Worm (Caenorhabditis elegans) whole organism, L1 larva: Measurements from ENCODE around the gene Y69E1A.4.

Experiments used
- C16A3.4 ChIP-seq: fragments of 150-350 bp; optimal IDR thresholded peaks from 2 replicates; lab custom pipeline; 2014; ENCODE audit warnings: missing biosample characterization, missing genetic modification characterization
- C34B4.2 ChIP-seq: sonication (generic microtip); optimal IDR thresholded peaks from 2 replicates; lab custom pipeline; 2017; ENCODE audit warnings: mild to moderate bottlenecking, missing genetic modification characterization, missing compliant biosample characterization
- aha-1 ChIP-seq: fragments of 150-350 bp; optimal IDR thresholded peaks from 2 replicates; lab custom pipeline; 2014; ENCODE audit warnings: missing biosample characterization, missing genetic modification characterization
- aly-2 ChIP-seq: fragments of 150-350 bp; optimal IDR thresholded peaks from 2 replicates; lab custom pipeline; 2014; ENCODE audit warnings: missing biosample characterization, missing genetic modification characterization
- ama-1 ChIP-seq: fragments of 150-350 bp; optimal IDR thresholded peaks from 2 replicates; lab custom pipeline; 2014
- blmp-1 ChIP-seq: fragments of 150-350 bp; optimal IDR thresholded peaks from 2 replicates; lab custom pipeline; 2014; ENCODE audit warnings: missing biosample characterization, missing genetic modification characterization
- ceh-8 ChIP-seq: fragments of 200-800 bp; sonication (Bioruptor generic); optimal IDR thresholded peaks from 2 replicates; lab custom pipeline; 2018; ENCODE audit warnings: mild to moderate bottlenecking, missing genetic modification characterization, moderate library complexity, missing compliant biosample characterization
- ceh-88 ChIP-seq: fragments of 200-800 bp; sonication (Bioruptor generic); IDR thresholded peaks from 2 replicates; pipeline ENCODE4 v1.3.6; 2022; ENCODE audit warnings: missing genetic modification characterization, missing compliant biosample characterization
- ces-1 ChIP-seq: fragments of 150-350 bp; optimal IDR thresholded peaks from 2 replicates; lab custom pipeline; 2014; ENCODE audit warnings: missing biosample characterization, missing genetic modification reagents, missing genetic modification characterization
- dpl-1 ChIP-seq, 3 experiments: fragments of 150-350 bp in 2 of 3; sonication (generic microtip) in 1 of 3; optimal IDR thresholded peaks; 2 replicates each; lab custom pipeline; 2014 to 2017; ENCODE audit warnings: missing biosample characterization in 3 of 3, missing genetic modification characterization in 3 of 3, missing genetic modification reagents in 3 of 3
- dsc-1 ChIP-seq: sonication (generic microtip); optimal IDR thresholded peaks from 2 replicates; lab custom pipeline; 2016; ENCODE audit warnings: mild to moderate bottlenecking, missing genetic modification characterization, missing compliant biosample characterization
- efl-1 ChIP-seq, 4 experiments: fragments of 150-350 bp; optimal IDR thresholded peaks in 3 of 4; peaks in 1 of 4; 1 replicate in 1 of 4; 2 replicates in 3 of 4; lab custom pipeline; 2014; ENCODE audit warnings: missing biosample characterization in 2 of 4, missing genetic modification characterization in 2 of 4, missing genetic modification reagents in 2 of 4
- efl-3 ChIP-seq: fragments of 200-800 bp; sonication (Bioruptor generic); optimal IDR thresholded peaks from 2 replicates; lab custom pipeline; 2018; ENCODE audit warnings: mild to moderate bottlenecking, missing genetic modification characterization, missing compliant biosample characterization
- egl-27 ChIP-seq, 2 experiments: fragments of 150-350 bp in 1 of 2; sonication (generic microtip); optimal IDR thresholded peaks; 3 replicates each; lab custom pipeline; 2017 to 2018; ENCODE audit warnings: missing biosample characterization in 2 of 2, missing genetic modification characterization in 2 of 2, missing genetic modification reagents in 2 of 2
- ets-5 ChIP-seq: fragments of 200-800 bp; sonication (Bioruptor generic); IDR thresholded peaks from 2 replicates; pipeline ENCODE4 v1.3.6; 2022; ENCODE audit warnings: missing genetic modification characterization, missing compliant biosample characterization
- fkh-10 ChIP-seq: sonication (generic microtip); optimal IDR thresholded peaks from 2 replicates; lab custom pipeline; 2017; ENCODE audit warnings: missing biosample characterization, missing genetic modification reagents, missing genetic modification characterization
- fkh-4 ChIP-seq: sonication (generic microtip); optimal IDR thresholded peaks from 2 replicates; lab custom pipeline; 2016; ENCODE audit warnings: missing compliant biosample characterization, missing genetic modification characterization, borderline replicate concordance
- fos-1 ChIP-seq: fragments of 150-350 bp; optimal IDR thresholded peaks from 2 replicates; lab custom pipeline; 2014; ENCODE audit warnings: missing biosample characterization, missing genetic modification characterization
- grh-1 ChIP-seq: fragments of 200-800 bp; sonication (Bioruptor generic); IDR thresholded peaks from 2 replicates; pipeline ENCODE4 v1.3.6; 2022; ENCODE audit warnings: missing genetic modification reagents, missing genetic modification characterization, missing compliant biosample characterization
- hlh-17 ChIP-seq: fragments of 200-800 bp; sonication (Bioruptor generic); optimal IDR thresholded peaks from 2 replicates; lab custom pipeline; 2018; ENCODE audit warnings: missing genetic modification characterization, mild to moderate bottlenecking, missing compliant biosample characterization, moderate library complexity, borderline replicate concordance
- hlh-4 ChIP-seq: sonication (generic microtip); optimal IDR thresholded peaks from 2 replicates; lab custom pipeline; 2016; ENCODE audit warnings: mild to moderate bottlenecking, missing genetic modification characterization, missing compliant biosample characterization
- hpl-2 ChIP-seq: fragments of 150-350 bp; optimal IDR thresholded peaks from 2 replicates; lab custom pipeline; 2014; ENCODE audit warnings: missing biosample characterization, missing genetic modification reagents, missing genetic modification characterization
- irx-1 ChIP-seq: sonication (generic microtip); optimal IDR thresholded peaks from 2 replicates; lab custom pipeline; 2016; ENCODE audit warnings: missing genetic modification characterization, missing compliant biosample characterization
- isw-1 ChIP-seq: fragments of 200-800 bp; sonication (Bioruptor generic); IDR thresholded peaks from 2 replicates; pipeline ENCODE4 v1.3.6; 2022; ENCODE audit warnings: missing genetic modification characterization, missing compliant biosample characterization
- jun-1 ChIP-seq: fragments of 150-350 bp; optimal IDR thresholded peaks from 2 replicates; lab custom pipeline; 2014; ENCODE audit warnings: missing biosample characterization, missing genetic modification reagents, missing genetic modification characterization
- lin-14 ChIP-seq: fragments of 200-800 bp; sonication (Bioruptor generic); optimal IDR thresholded peaks from 2 replicates; lab custom pipeline; 2018; ENCODE audit warnings: mild to moderate bottlenecking, missing genetic modification characterization, moderate library complexity, missing compliant biosample characterization
- lin-15B ChIP-seq: fragments of 150-350 bp; sonication (generic microtip); optimal IDR thresholded peaks from 3 replicates; lab custom pipeline; 2014; ENCODE audit warnings: missing biosample characterization, missing genetic modification characterization
- lin-35 ChIP-seq, 2 experiments: fragments of 150-350 bp; optimal IDR thresholded peaks; 2 replicates each; lab custom pipeline; 2014; ENCODE audit warnings: missing biosample characterization in 2 of 2, missing genetic modification characterization in 2 of 2, missing genetic modification reagents in 2 of 2
- lin-39 ChIP-seq: fragments of 150-350 bp; optimal IDR thresholded peaks from 2 replicates; lab custom pipeline; 2014; ENCODE audit warnings: missing biosample characterization, missing genetic modification reagents, missing genetic modification characterization
- lsy-2 ChIP-seq, 2 experiments: fragments of 150-350 bp; optimal IDR thresholded peaks; 2 replicates each; lab custom pipeline; 2014; ENCODE audit warnings: missing biosample characterization in 2 of 2, missing genetic modification characterization in 2 of 2
- mab-9 ChIP-seq: fragments of 200-800 bp; sonication (Bioruptor generic); IDR thresholded peaks from 2 replicates; pipeline ENCODE4 v1.3.6; 2022; ENCODE audit warnings: missing genetic modification reagents, missing genetic modification characterization, missing compliant biosample characterization
- mef-2 ChIP-seq: fragments of 150-350 bp; optimal IDR thresholded peaks from 2 replicates; lab custom pipeline; 2014; ENCODE audit warnings: missing biosample characterization, missing genetic modification characterization
- mep-1 ChIP-seq: fragments of 150-350 bp; optimal IDR thresholded peaks from 2 replicates; lab custom pipeline; 2014; ENCODE audit warnings: missing biosample characterization, missing genetic modification characterization
- nhr-11 ChIP-seq: fragments of 150-350 bp; optimal IDR thresholded peaks from 2 replicates; lab custom pipeline; 2014; ENCODE audit warnings: missing biosample characterization, missing genetic modification characterization
- nhr-12 ChIP-seq: sonication (generic microtip); optimal IDR thresholded peaks from 2 replicates; lab custom pipeline; 2017; ENCODE audit warnings: missing biosample characterization, missing genetic modification characterization
- nhr-20 ChIP-seq: sonication (generic microtip); optimal IDR thresholded peaks from 2 replicates; lab custom pipeline; 2016; ENCODE audit warnings: mild to moderate bottlenecking, missing genetic modification characterization, missing compliant biosample characterization
- nhr-237 ChIP-seq: fragments of 150-350 bp; optimal IDR thresholded peaks from 2 replicates; lab custom pipeline; 2014; ENCODE audit warnings: missing biosample characterization, missing genetic modification characterization
- nhr-71 ChIP-seq: sonication (generic microtip); optimal IDR thresholded peaks from 2 replicates; lab custom pipeline; 2016; ENCODE audit warnings: mild to moderate bottlenecking, missing genetic modification characterization, moderate library complexity, missing compliant biosample characterization
- nhr-76 ChIP-seq: sonication (generic microtip); optimal IDR thresholded peaks from 2 replicates; lab custom pipeline; 2017; ENCODE audit warnings: missing biosample characterization, missing genetic modification characterization
- nhr-84 ChIP-seq: sonication (generic microtip); optimal IDR thresholded peaks from 2 replicates; lab custom pipeline; 2017; ENCODE audit warnings: missing biosample characterization, missing genetic modification characterization
- pqm-1 ChIP-seq: sonication (generic microtip); optimal IDR thresholded peaks from 3 replicates; lab custom pipeline; 2017; ENCODE audit warnings: missing biosample characterization, missing genetic modification characterization
- rnt-1 ChIP-seq: sonication (generic microtip); optimal IDR thresholded peaks from 2 replicates; lab custom pipeline; 2016; ENCODE audit warnings: mild to moderate bottlenecking, missing genetic modification characterization, moderate library complexity, missing compliant biosample characterization
- skn-1 ChIP-seq: fragments of 150-350 bp; optimal IDR thresholded peaks from 2 replicates; lab custom pipeline; 2014; ENCODE audit warnings: missing biosample characterization, missing genetic modification characterization
- snu-23 ChIP-seq: sonication (generic microtip); optimal IDR thresholded peaks from 2 replicates; lab custom pipeline; 2016; ENCODE audit warnings: missing genetic modification characterization, missing compliant biosample characterization
- sox-4 ChIP-seq: sonication (generic microtip); optimal IDR thresholded peaks from 2 replicates; lab custom pipeline; 2016; ENCODE audit warnings: missing genetic modification characterization, missing compliant biosample characterization
- swsn-7 ChIP-seq: sonication (generic microtip); optimal IDR thresholded peaks from 2 replicates; lab custom pipeline; 2016; ENCODE audit warnings: missing genetic modification characterization, missing compliant biosample characterization
- tlp-1 ChIP-seq: fragments of 150-350 bp; optimal IDR thresholded peaks from 2 replicates; lab custom pipeline; 2014; ENCODE audit warnings: missing biosample characterization, missing genetic modification characterization
- unc-130 ChIP-seq: fragments of 150-350 bp; optimal IDR thresholded peaks from 2 replicates; lab custom pipeline; 2017; ENCODE audit warnings: missing biosample characterization, missing genetic modification characterization, inconsistent platforms
- unc-30 ChIP-seq: sonication (generic microtip); optimal IDR thresholded peaks from 2 replicates; lab custom pipeline; 2017; ENCODE audit warnings: missing biosample characterization, missing genetic modification characterization
- unc-62 ChIP-seq: fragments of 150-350 bp; optimal IDR thresholded peaks from 2 replicates; lab custom pipeline; 2014; ENCODE audit warnings: missing biosample characterization, missing genetic modification reagents, missing genetic modification characterization
- unc-86 ChIP-seq: sonication (generic microtip); optimal IDR thresholded peaks from 2 replicates; lab custom pipeline; 2016; ENCODE audit warnings: missing genetic modification characterization, missing compliant biosample characterization
- zip-4 ChIP-seq: fragments of 200-800 bp; sonication (Bioruptor generic); optimal IDR thresholded peaks from 2 replicates; lab custom pipeline; 2018; ENCODE audit warnings: mild to moderate bottlenecking, missing genetic modification characterization, moderate library complexity, missing compliant biosample characterization
- ztf-11 ChIP-seq, 2 experiments: sonication (generic microtip); optimal IDR thresholded peaks; 2 replicates each; lab custom pipeline; 2016 to 2017; ENCODE audit warnings: missing genetic modification characterization in 2 of 2, missing biosample characterization in 1 of 2, missing compliant biosample characterization in 1 of 2

Y69E1A.4 gene

ce11 chrIV:10936906-10937540 is 18.0 kb upstream of the Y69E1A.4 start, which contains the start of gene fic-1:
Gene fic-1 (plus strand): TSS chrIV:10937454.
- TF ChIP-seq mep-1 (peak; percentile 65), mef-2 (tag; lab: Kevin White, UChicago) (no peak), C34B4.2 (tag; lab: Kevin White, UChicago) (no peak), dsc-1 (tag; lab: Kevin White, UChicago) (peak; percentile 52), hlh-4 (tag; lab: Kevin White, UChicago) (no peak), skn-1 (tag; lab: Kevin White, UChicago) (peak; percentile 71), blmp-1 (no peak), rnt-1 (tag; lab: Kevin White, UChicago) (peak; percentile 20), efl-3 (GFP tag; lab: Kevin White, UChicago) (no peak), fos-1 (tag; lab: Kevin White, UChicago) (no peak), zip-4 (GFP tag; lab: Kevin White, UChicago) (peak; percentile 6), nhr-12 (tag; lab: Kevin White, UChicago) (no peak), nhr-11 (tag; lab: Kevin White, UChicago) (no peak), jun-1 (tag; lab: Kevin White, UChicago) (peak; percentile 16), ces-1 (GFP tag; lab: Kevin White, UChicago) (peak; percentile 96), C16A3.4 (tag; lab: Kevin White, UChicago) (no peak), ceh-8 (GFP tag; lab: Kevin White, UChicago) (no peak), unc-62 (GFP tag; lab: Kevin White, UChicago) (no peak), lsy-2 (tag; optimal IDR thresholded peaks at IDR 0.05; lab: Kevin White, UChicago) (peak; percentile 60 to 74), ama-1 (lab: Kevin White, UChicago) (no peak), lin-15B (no peak), unc-130 (no peak), ceh-88 (GFP tag; lab: Robert Waterston, UW) (no peak), aha-1 (no peak), efl-1 (optimal IDR thresholded peaks at IDR 0.05; lab: Kevin White, UChicago) (peak; percentile 42 to 57), efl-1 (GFP tag; optimal IDR thresholded peaks at IDR 0.05 in 1 of 2; lab: Kevin White, UChicago) (peak; percentile 19 to 52), mab-9 (GFP tag; lab: Robert Waterston, UW) (no peak), dpl-1 (GFP tag; optimal IDR thresholded peaks at IDR 0.05; lab: Kevin White, UChicago) (peak in 1 of 3 experiments; percentile 49), sox-4 (tag; lab: Kevin White, UChicago) (no peak), nhr-76 (tag; lab: Kevin White, UChicago) (no peak), lin-35 (GFP tag; optimal IDR thresholded peaks at IDR 0.05; lab: Kevin White, UChicago) (peak; percentile 51 to 61), irx-1 (tag; lab: Kevin White, UChicago) (peak; percentile 57), swsn-7 (tag; lab: Kevin White, UChicago) (peak; percentile 65), lin-14 (GFP tag; lab: Kevin White, UChicago) (peak; percentile 96), tlp-1 (tag; lab: Kevin White, UChicago) (no peak), grh-1 (GFP tag; lab: Robert Waterston, UW) (no peak), unc-30 (tag; lab: Kevin White, UChicago) (no peak), nhr-237 (tag; lab: Kevin White, UChicago) (peak; percentile 54), ets-5 (no peak), fkh-10 (peak; percentile 75), nhr-84 (tag; lab: Kevin White, UChicago) (no peak), nhr-20 (tag; lab: Kevin White, UChicago) (peak; percentile 35), lin-39 (no peak), unc-86 (peak; percentile 44), hlh-17 (no peak), hpl-2 (GFP tag; lab: Kevin White, UChicago) (no peak), nhr-71 (tag; lab: Kevin White, UChicago) (peak; percentile 82), ztf-11 (tag; optimal IDR thresholded peaks at IDR 0.05; lab: Kevin White, UChicago) (no peak), isw-1 (GFP tag; lab: Robert Waterston, UW) (peak; percentile 51), aly-2 (tag; lab: Kevin White, UChicago) (no peak), fkh-4 (tag; lab: Kevin White, UChicago) (no peak), pqm-1 (tag; lab: Kevin White, UChicago) (no peak), egl-27 (tag; optimal IDR thresholded peaks at IDR 0.05; lab: Kevin White, UChicago) (no peak), snu-23 (GFP tag; lab: Kevin White, UChicago) (peak; percentile 64)
